Fruit fly (Drosophila melanogaster) whole organism, embryonic: ENCODE measurements around the gene orion.

Experiments used
- Atf3 ChIP-seq: fragments of 200-800 bp; sonication (Bioruptor generic); optimal IDR thresholded peaks from 3 replicates; lab custom pipeline; 2016; ENCODE audit warnings: missing biosample characterization, missing genetic modification characterization
- CG10366 ChIP-seq: fragments of 200-800 bp; sonication (Bioruptor generic); IDR thresholded peaks from 2 replicates; pipeline ENCODE4 v1.3.6; 2022; ENCODE audit warnings: missing biosample characterization, missing genetic modification characterization
- CG12219 ChIP-seq: fragments of 200-800 bp; sonication (Bioruptor generic); optimal IDR thresholded peaks from 3 replicates; lab custom pipeline; 2018; ENCODE audit warnings: missing biosample characterization, mild to moderate bottlenecking, missing genetic modification characterization
- CG1233 ChIP-seq: fragments of 200-800 bp; sonication (Bioruptor generic); optimal IDR thresholded peaks from 4 replicates; lab custom pipeline; 2018; ENCODE audit warnings: missing biosample characterization, mild to moderate bottlenecking, missing genetic modification characterization
- CG12744 ChIP-seq: fragments of 200-800 bp; sonication (Bioruptor generic); optimal IDR thresholded peaks from 2 replicates; lab custom pipeline; 2016; ENCODE audit warnings: missing biosample characterization, missing genetic modification characterization
- CG14860 ChIP-seq: fragments of 200-800 bp; sonication (Bioruptor generic); IDR thresholded peaks from 3 replicates; pipeline ENCODE4 v1.3.6; 2022; ENCODE audit warnings: missing biosample characterization, missing genetic modification characterization; ENCODE audit not compliant: partially characterized antibody
- CG16815 ChIP-seq: fragments of 200-800 bp; sonication (Bioruptor generic); optimal IDR thresholded peaks from 3 replicates; lab custom pipeline; 2017; ENCODE audit warnings: missing biosample characterization, mild to moderate bottlenecking, missing genetic modification characterization
- CG18619 ChIP-seq: fragments of 200-800 bp; sonication (Bioruptor generic); optimal IDR thresholded peaks from 3 replicates; lab custom pipeline; 2017; ENCODE audit warnings: missing biosample characterization, mild to moderate bottlenecking, missing genetic modification characterization
- CG2116 ChIP-seq: fragments of 200-800 bp; sonication (Bioruptor generic); optimal IDR thresholded peaks from 3 replicates; lab custom pipeline; 2018; ENCODE audit warnings: missing biosample characterization, mild to moderate bottlenecking, missing genetic modification characterization
- CG30020 ChIP-seq: fragments of 200-800 bp; optimal IDR thresholded peaks from 2 replicates; lab custom pipeline; 2019; ENCODE audit warnings: missing biosample characterization, mild to moderate bottlenecking, missing genetic modification characterization, moderate library complexity
- CG34422 ChIP-seq: fragments of 200-800 bp; sonication (Bioruptor generic); IDR thresholded peaks from 3 replicates; pipeline ENCODE4 v1.3.6; 2022; ENCODE audit warnings: missing biosample characterization, missing genetic modification characterization
- CG3726 ChIP-seq: fragments of 200-800 bp; sonication (Bioruptor generic); IDR thresholded peaks from 3 replicates; pipeline ENCODE4, ENCODE4 v1.3.6; 2022; ENCODE audit warnings: missing biosample characterization, missing genetic modification characterization
- CG4854 ChIP-seq: fragments of 200-800 bp; sonication (Bioruptor generic); optimal IDR thresholded peaks from 2 replicates; lab custom pipeline; 2016; ENCODE audit warnings: missing biosample characterization, missing genetic modification characterization, inconsistent platforms
- CG6175 ChIP-seq: fragments of 200-800 bp; sonication (Bioruptor generic); IDR thresholded peaks from 3 replicates; pipeline ENCODE4 v1.3.6; 2022; ENCODE audit warnings: missing biosample characterization, missing genetic modification characterization
- CG6254 ChIP-seq: fragments of 200-800 bp; sonication (Bioruptor generic); optimal IDR thresholded peaks from 3 replicates; lab custom pipeline; 2017; ENCODE audit warnings: mild to moderate bottlenecking, missing biosample characterization, missing genetic modification reagents, missing genetic modification characterization
- CG6689 ChIP-seq: fragments of 200-800 bp; sonication (Bioruptor generic); IDR thresholded peaks from 2 replicates; pipeline ENCODE4 v1.3.6; 2022; ENCODE audit warnings: missing biosample characterization, missing genetic modification characterization
- CG7357 ChIP-seq: fragments of 200-800 bp; sonication (Bioruptor generic); IDR thresholded peaks from 3 replicates; pipeline ENCODE4 v1.3.6; 2022; ENCODE audit warnings: missing biosample characterization, missing genetic modification characterization
- CG7745 ChIP-seq: fragments of 200-800 bp; sonication (Bioruptor generic); optimal IDR thresholded peaks from 2 replicates; lab custom pipeline; 2018; ENCODE audit warnings: missing biosample characterization, mild to moderate bottlenecking, missing genetic modification characterization, moderate library complexity
- CG8089 ChIP-seq: fragments of 200-800 bp; sonication (Bioruptor generic); optimal IDR thresholded peaks from 3 replicates; lab custom pipeline; 2016; ENCODE audit warnings: missing biosample characterization, missing genetic modification characterization
- Elba2 ChIP-seq: fragments of 200-800 bp; sonication (Bioruptor generic); optimal IDR thresholded peaks from 3 replicates; lab custom pipeline; 2016; ENCODE audit warnings: missing biosample characterization, missing genetic modification characterization
- Ets65A ChIP-seq: fragments of 200-800 bp; sonication (Bioruptor generic); peaks from one replicate; lab custom pipeline; 2016; ENCODE audit warnings: missing biosample characterization, missing genetic modification characterization
- Gug ChIP-seq: fragments of 200-800 bp; sonication (Bioruptor generic); IDR thresholded peaks from 4 replicates; pipeline ENCODE4 v1.3.6; 2022; ENCODE audit warnings: missing biosample characterization, missing genetic modification characterization
- HHEX ChIP-seq: fragments of 200-800 bp; sonication (Bioruptor generic); optimal IDR thresholded peaks from 3 replicates; lab custom pipeline; 2017; ENCODE audit warnings: missing biosample characterization, mild to moderate bottlenecking, missing genetic modification characterization, missing genetic modification reagents
- Hey ChIP-seq: fragments of 200-800 bp; sonication (Bioruptor generic); optimal IDR thresholded peaks from 3 replicates; lab custom pipeline; 2018; ENCODE audit warnings: missing biosample characterization, mild to moderate bottlenecking, missing genetic modification characterization
- Hmr ChIP-seq: fragments of 200-800 bp; sonication (Bioruptor generic); optimal IDR thresholded peaks from 3 replicates; lab custom pipeline; 2017; ENCODE audit warnings: mild to moderate bottlenecking, missing biosample characterization, missing genetic modification reagents, missing genetic modification characterization
- Mes4 ChIP-seq: fragments of 200-800 bp; sonication (Bioruptor generic); optimal IDR thresholded peaks from 2 replicates; lab custom pipeline; 2016; ENCODE audit warnings: missing biosample characterization, missing genetic modification characterization
- Myb ChIP-seq: fragments of 200-800 bp; sonication (Bioruptor generic); optimal IDR thresholded peaks from 2 replicates; lab custom pipeline; 2016; ENCODE audit warnings: missing biosample characterization, missing genetic modification characterization
- NC2α ChIP-seq: fragments of 200-800 bp; sonication (Bioruptor generic); optimal IDR thresholded peaks from 2 replicates; lab custom pipeline; 2016; ENCODE audit warnings: missing biosample characterization, missing genetic modification characterization
- Ptx1 ChIP-seq: fragments of 200-800 bp; sonication (Bioruptor generic); IDR thresholded peaks from 2 replicates; pipeline ENCODE4 v1.3.6; 2022; ENCODE audit warnings: missing biosample characterization, missing genetic modification characterization
- ac ChIP-seq: fragments of 200-800 bp; sonication (Bioruptor generic); optimal IDR thresholded peaks from 3 replicates; lab custom pipeline; 2017; ENCODE audit warnings: missing biosample characterization, mild to moderate bottlenecking, missing genetic modification characterization
- br ChIP-seq: fragments of >200 bp; optimal IDR thresholded peaks from 2 replicates; lab custom pipeline; 2017
- chm ChIP-seq: fragments of 200-800 bp; sonication (Bioruptor generic); IDR thresholded peaks from 2 replicates; pipeline ENCODE4 v1.3.6; 2022; ENCODE audit warnings: missing biosample characterization, missing genetic modification characterization
- chn ChIP-seq: fragments of 200-800 bp; sonication (Bioruptor generic); optimal IDR thresholded peaks from 2 replicates; lab custom pipeline; 2016; ENCODE audit warnings: missing biosample characterization, missing genetic modification characterization
- da ChIP-seq: fragments of 200-800 bp; sonication (Bioruptor generic); optimal IDR thresholded peaks from 2 replicates; lab custom pipeline; 2016; ENCODE audit warnings: missing biosample characterization, missing genetic modification characterization
- emc ChIP-seq: fragments of 200-800 bp; sonication (Bioruptor generic); optimal IDR thresholded peaks from 2 replicates; lab custom pipeline; 2016; ENCODE audit warnings: missing biosample characterization, missing genetic modification characterization
- ems ChIP-seq: fragments of 200-800 bp; sonication (Bioruptor generic); optimal IDR thresholded peaks from 3 replicates; lab custom pipeline; 2016; ENCODE audit warnings: missing biosample characterization, missing genetic modification characterization
- eve ChIP-seq, 2 experiments: fragments of >200 bp; optimal IDR thresholded peaks; 2 replicates each; lab custom pipeline; 2017; ENCODE audit warnings: missing biosample characterization in 2 of 2, missing genetic modification characterization in 2 of 2
- fd3F ChIP-seq: fragments of 200-800 bp; sonication (Bioruptor generic); optimal IDR thresholded peaks from 2 replicates; lab custom pipeline; 2018; ENCODE audit warnings: missing biosample characterization, mild to moderate bottlenecking, missing genetic modification characterization, moderate library complexity
- gce ChIP-seq: fragments of 200-800 bp; sonication (Bioruptor generic); IDR thresholded peaks from 3 replicates; pipeline ENCODE4 v1.3.6; 2022; ENCODE audit warnings: missing biosample characterization, missing genetic modification characterization
- her ChIP-seq: fragments of 200-800 bp; sonication (Bioruptor generic); optimal IDR thresholded peaks from 2 replicates; lab custom pipeline; 2016; ENCODE audit warnings: missing biosample characterization, missing genetic modification characterization
- hth ChIP-seq: fragments of >200 bp; optimal IDR thresholded peaks from 2 replicates; lab custom pipeline; 2017; ENCODE audit warnings: inconsistent platforms
- mld ChIP-seq: fragments of 200-800 bp; sonication (Bioruptor generic); IDR thresholded peaks from 3 replicates; pipeline ENCODE4 v1.3.6; 2022; ENCODE audit warnings: missing biosample characterization, missing genetic modification characterization; ENCODE audit not compliant: partially characterized antibody
- nerfin-1 ChIP-seq: fragments of 200-800 bp; sonication (Bioruptor generic); optimal IDR thresholded peaks from 3 replicates; lab custom pipeline; 2019; ENCODE audit warnings: missing biosample characterization, mild to moderate bottlenecking, missing genetic modification characterization, moderate library complexity
- row ChIP-seq: fragments of 200-800 bp; sonication (Bioruptor generic); IDR thresholded peaks from 3 replicates; pipeline ENCODE4 v1.3.6; 2022; ENCODE audit warnings: missing biosample characterization, missing genetic modification characterization
- sd ChIP-seq: fragments of 200-800 bp; sonication (Bioruptor generic); optimal IDR thresholded peaks from 3 replicates; lab custom pipeline; 2018; ENCODE audit warnings: missing biosample characterization, mild to moderate bottlenecking, missing genetic modification characterization, moderate library complexity
- sens-2 ChIP-seq: fragments of 200-800 bp; sonication (Bioruptor generic); IDR thresholded peaks from 2 replicates; pipeline ENCODE4 v1.3.6; 2022; ENCODE audit warnings: missing biosample characterization, missing genetic modification characterization
- sima ChIP-seq: fragments of 200-800 bp; sonication (Bioruptor generic); optimal IDR thresholded peaks from 2 replicates; lab custom pipeline; 2016; ENCODE audit warnings: missing biosample characterization, missing genetic modification characterization
- slp2 ChIP-seq: fragments of 200-800 bp; sonication (Bioruptor generic); optimal IDR thresholded peaks from 2 replicates; lab custom pipeline; 2016; ENCODE audit warnings: missing biosample characterization, missing genetic modification characterization
- sqz ChIP-seq: fragments of 200-800 bp; sonication (Bioruptor generic); optimal IDR thresholded peaks from 3 replicates; lab custom pipeline; 2018; ENCODE audit warnings: missing biosample characterization, mild to moderate bottlenecking, missing genetic modification characterization
- stc ChIP-seq: fragments of 200-800 bp; sonication (Bioruptor generic); IDR thresholded peaks from 2 replicates; pipeline ENCODE4 v1.3.6; 2022; ENCODE audit warnings: missing biosample characterization, missing genetic modification characterization
- tgo ChIP-seq: fragments of 200-800 bp; sonication (Bioruptor generic); IDR thresholded peaks from 3 replicates; pipeline ENCODE4 v1.3.6; 2022; ENCODE audit warnings: missing biosample characterization, missing genetic modification characterization
- unpg ChIP-seq: fragments of 200-800 bp; sonication (Bioruptor generic); optimal IDR thresholded peaks from 3 replicates; lab custom pipeline; 2018; ENCODE audit warnings: missing biosample characterization, mild to moderate bottlenecking, missing genetic modification characterization, moderate library complexity
- wdn ChIP-seq: fragments of 200-800 bp; sonication (Bioruptor generic); IDR thresholded peaks from 2 replicates; pipeline ENCODE4 v1.3.6; 2022; ENCODE audit warnings: missing biosample characterization, missing genetic modification characterization

Gene orion

dm6 chrX:7969188-7969829 is 22.6 kb upstream of the orion start (continued):
- TF ChIP-seq ac (GFP tag; lab: Kevin White, UChicago), result no peak
- TF ChIP-seq tgo (GFP tag; lab: Robert Waterston, UW), result no peak
- no peak for TF ChIP-seq CG12744 (GFP tag; lab: Kevin White, UChicago)
- no peak for TF ChIP-seq Atf3
- TF ChIP-seq slp2, result no peak
- TF ChIP-seq nerfin-1 (tag; lab: Kevin White, UChicago), result peak; percentile 34
- TF ChIP-seq mld (GFP tag; lab: Robert Waterston, UW), result no peak
- no peak for TF ChIP-seq emc (GFP tag; lab: Kevin White, UChicago)
- TF ChIP-seq CG12219 (GFP tag; lab: Kevin White, UChicago), result no peak
- no peak for TF ChIP-seq stc
- peak; percentile 83 for TF ChIP-seq CG2116 (GFP tag; lab: Kevin White, UChicago)
- no peak for TF ChIP-seq her (GFP tag; lab: Kevin White, UChicago)
- TF ChIP-seq fd3F (GFP tag; lab: Kevin White, UChicago), result no peak
- TF ChIP-seq CG3726 (GFP tag; lab: Robert Waterston, UW), result no peak
- no peak for TF ChIP-seq Mes4 (GFP tag; lab: Kevin White, UChicago)
- TF ChIP-seq CG1233 (GFP tag; lab: Kevin White, UChicago), result no peak
- no peak for TF ChIP-seq CG16815 (GFP tag; lab: Kevin White, UChicago)
- TF ChIP-seq br (lab: Kevin White, UChicago), result no peak
- no peak for TF ChIP-seq CG8089
- TF ChIP-seq row (GFP tag; lab: Robert Waterston, UW), result peak; percentile 84
- peak; percentile 57 for TF ChIP-seq Myb (GFP tag; lab: Kevin White, UChicago)
- no peak for TF ChIP-seq sqz (GFP tag; lab: Kevin White, UChicago)
- TF ChIP-seq CG7357, result no peak
- no peak for TF ChIP-seq CG6689 (GFP tag; lab: Robert Waterston, UW)
- TF ChIP-seq CG14860 (GFP tag; lab: Robert Waterston, UW), result no peak
- TF ChIP-seq CG10366 (GFP tag; lab: Robert Waterston, UW), result no peak
- TF ChIP-seq Hey (tag; lab: Kevin White, UChicago), result no peak
- no peak for TF ChIP-seq CG7745 (tag; lab: Kevin White, UChicago)
- TF ChIP-seq Gug (GFP tag; lab: Robert Waterston, UW), result no peak
- TF ChIP-seq gce (GFP tag; lab: Robert Waterston, UW), result no peak
- TF ChIP-seq Ptx1 (GFP tag; lab: Robert Waterston, UW), result no peak
- no peak for TF ChIP-seq sd (tag; lab: Kevin White, UChicago)
- TF ChIP-seq CG4854, result no peak
- TF ChIP-seq chm, result peak; percentile 52; the same call in 1 of the 2 replicates
- TF ChIP-seq sens-2, result no peak
- no peak for TF ChIP-seq chn (GFP tag; lab: Kevin White, UChicago)
- no peak for TF ChIP-seq sima (GFP tag; lab: Kevin White, UChicago)
- TF ChIP-seq CG30020 (tag; lab: Kevin White, UChicago), result no peak
- TF ChIP-seq ems, result no peak
- TF ChIP-seq CG6254, result no peak
- no peak for TF ChIP-seq da
- TF ChIP-seq Elba2, result no peak
- no peak for TF ChIP-seq NC2α (GFP tag; lab: Kevin White, UChicago)
- no peak for TF ChIP-seq CG18619 (GFP tag; lab: Kevin White, UChicago)
- TF ChIP-seq CG6175 (GFP tag; lab: Robert Waterston, UW), result no peak
- no peak for TF ChIP-seq Hmr (GFP tag; lab: Kevin White, UChicago)
- TF ChIP-seq hth (lab: Kevin White, UChicago), result no peak
- TF ChIP-seq unpg, result no peak
- no peak for TF ChIP-seq Ets65A (GFP tag; lab: Kevin White, UChicago)
- no peak for TF ChIP-seq HHEX (GFP tag; lab: Kevin White, UChicago)
- no peak for TF ChIP-seq CG34422 (GFP tag; lab: Robert Waterston, UW)
- TF ChIP-seq wdn (GFP tag; lab: Robert Waterston, UW), result no peak
- no peak for TF ChIP-seq eve (GFP tag; optimal IDR thresholded peaks at IDR 0.05; lab: Kevin White, UChicago)
